6 fruit fly cellular contexts compared by ENCODE assay signal in genomic region chr3R:16146632-16147453, dm6.
A peak's percentile ranks its signal among the peaks of the same experiment; 100 is the strongest.
TF ChIP-seq lines count a peak whose summit lies in the region.

TSS of gene Mic26-27 (minus strand) at chr3R:16146855.
TSS of gene CG5916 (plus strand) at chr3R:16147029.

- peak; percentile 0 to 16 for TF ChIP-seq CTCF in S2 (optimal IDR thresholded peaks at IDR 0.05; lab: Kevin White, UChicago)
- no peak for TF ChIP-seq CTCF in whole organism, embryonic (GFP tag; optimal IDR thresholded peaks at IDR 0.05; lab: Kevin White, UChicago)

TF ChIP-seq in whole organism, adult, 20 proteins besides CTCF, POLR2A, EP300 and RAD21 (continues in another document):
- TF ChIP-seq toe (GFP tag; optimal IDR thresholded peaks at IDR 0.05; lab: Kevin White, UChicago) (peak; percentile 82), Clk (GFP tag; optimal IDR thresholded peaks at IDR 0.05; lab: Kevin White, UChicago) (peak; percentile 66), pad (GFP tag; optimal IDR thresholded peaks at IDR 0.05; lab: Kevin White, UChicago) (peak; percentile 46), Mnt (GFP tag; optimal IDR thresholded peaks at IDR 0.05; lab: Kevin White, UChicago) (peak; percentile 90), ovo (GFP tag; optimal IDR thresholded peaks at IDR 0.05; lab: Kevin White, UChicago) (peak; percentile 85), tj (GFP tag; optimal IDR thresholded peaks at IDR 0.05; lab: Kevin White, UChicago) (peak; percentile 71), cic (GFP tag; optimal IDR thresholded peaks at IDR 0.05; lab: Kevin White, UChicago) (no peak), CG7101 (tag; optimal IDR thresholded peaks at IDR 0.05; lab: Kevin White, UChicago) (peak; percentile 18), CG1620 (GFP tag; optimal IDR thresholded peaks at IDR 0.05; lab: Kevin White, UChicago) (peak; percentile 73), CG5204 (GFP tag; optimal IDR thresholded peaks at IDR 0.05; lab: Kevin White, UChicago) (peak; percentile 29), Hr96 (GFP tag; optimal IDR thresholded peaks at IDR 0.05; lab: Kevin White, UChicago) (peak; percentile 71), CG12768 (GFP tag; optimal IDR thresholded peaks at IDR 0.05; lab: Kevin White, UChicago) (no peak), CG33017 (tag; optimal IDR thresholded peaks at IDR 0.05; lab: Kevin White, UChicago) (peak; percentile 22), CG11617 (GFP tag; optimal IDR thresholded peaks at IDR 0.05; lab: Kevin White, UChicago) (peak; percentile 79), CG7045 (GFP tag; optimal IDR thresholded peaks at IDR 0.05; lab: Kevin White, UChicago) (peak; percentile 13), kay (GFP tag; lab: Kevin White, UChicago; ENCODE audit: borderline replicate concordance) (no peak), CG14711 (tag; optimal IDR thresholded peaks at IDR 0.05; lab: Kevin White, UChicago) (peak; percentile 32), Crg-1 (GFP tag; optimal IDR thresholded peaks at IDR 0.05; lab: Kevin White, UChicago) (peak; percentile 17)

TF ChIP-seq in whole organism, embryonic, 481 proteins besides CTCF, POLR2A, EP300 and RAD21 (continues in another document):
- TF ChIP-seq CG14710 (tag; optimal IDR thresholded peaks at IDR 0.05; lab: Kevin White, UChicago) (peak; percentile 90), CG14965 (GFP tag; optimal IDR thresholded peaks at IDR 0.05; lab: Kevin White, UChicago; ENCODE audit: borderline replicate concordance) (peak; percentile 7), CG11560 (tag; IDR thresholded peaks at IDR 0.05; lab: Robert Waterston, UW) (peak; percentile 51; the same call in 2 of the 3 replicates), cas (GFP tag; IDR thresholded peaks at IDR 0.05; lab: Robert Waterston, UW) (peak; percentile 24; the same call in 1 of the 2 replicates), CG18476 (GFP tag; optimal IDR thresholded peaks at IDR 0.05; lab: Kevin White, UChicago) (peak; percentile 58), Ssrp (tag; optimal IDR thresholded peaks at IDR 0.05; lab: Kevin White, UChicago) (peak; percentile 88), CG12104 (GFP tag; optimal IDR thresholded peaks at IDR 0.05; lab: Kevin White, UChicago) (peak; percentile 70), CG3281 (GFP tag; optimal IDR thresholded peaks at IDR 0.05; lab: Kevin White, UChicago) (no peak), HmgD (GFP tag; optimal IDR thresholded peaks at IDR 0.05; lab: Kevin White, UChicago) (peak; percentile 93), CG7357 (GFP tag; IDR thresholded peaks at IDR 0.05; lab: Robert Waterston, UW) (peak; percentile 75), CG13123 (GFP tag; optimal IDR thresholded peaks at IDR 0.05; lab: Kevin White, UChicago) (peak; percentile 47), CG12659 (GFP tag; optimal IDR thresholded peaks at IDR 0.05; lab: Kevin White, UChicago) (peak; percentile 82), Hand (GFP tag; optimal IDR thresholded peaks at IDR 0.05; lab: Kevin White, UChicago) (no peak), emc (GFP tag; optimal IDR thresholded peaks at IDR 0.05; lab: Kevin White, UChicago) (peak; percentile 50), CG1529 (GFP tag; optimal IDR thresholded peaks at IDR 0.05; lab: Kevin White, UChicago) (no peak), amos (GFP tag; IDR thresholded peaks at IDR 0.05; lab: Robert Waterston, UW; ENCODE audit: partially characterized antibody) (peak; percentile 98), slou (GFP tag; optimal IDR thresholded peaks at IDR 0.05; lab: Kevin White, UChicago) (peak; percentile 58)

TF ChIP-seq in whole organism, prepupa, 60 proteins besides CTCF, POLR2A, EP300 and RAD21 (continues in another document):
- TF ChIP-seq CG3032 (tag; optimal IDR thresholded peaks at IDR 0.05; lab: Kevin White, UChicago) (peak; percentile 53), Hr4 (GFP tag; optimal IDR thresholded peaks at IDR 0.05; lab: Kevin White, UChicago) (peak; percentile 64), CG15336 (GFP tag; IDR thresholded peaks at IDR 0.05; lab: Robert Waterston, UW) (no peak), Sox14 (GFP tag; optimal IDR thresholded peaks at IDR 0.05; lab: Kevin White, UChicago) (peak; percentile 26), fd85E (GFP tag; optimal IDR thresholded peaks at IDR 0.05; lab: Kevin White, UChicago) (peak; percentile 46), CG6163 (GFP tag; IDR thresholded peaks at IDR 0.05; lab: Robert Waterston, UW) (peak; percentile 45; the same call in 1 of the 3 replicates), svp (GFP tag; lab: Kevin White, UChicago) (no peak), CG6854 (GFP tag; optimal IDR thresholded peaks at IDR 0.05; lab: Kevin White, UChicago) (no peak), ss (GFP tag; optimal IDR thresholded peaks at IDR 0.05; lab: Kevin White, UChicago) (no peak), esn (GFP tag; optimal IDR thresholded peaks at IDR 0.05; lab: Kevin White, UChicago) (peak; percentile 79), Sox15 (GFP tag; optimal IDR thresholded peaks at IDR 0.05; lab: Kevin White, UChicago) (peak; percentile 28), Ets21C (GFP tag; optimal IDR thresholded peaks at IDR 0.05; lab: Kevin White, UChicago) (peak; percentile 70), CG6276 (GFP tag; optimal IDR thresholded peaks at IDR 0.05; lab: Kevin White, UChicago) (no peak), pdm3 (GFP tag; optimal IDR thresholded peaks at IDR 0.05; lab: Kevin White, UChicago) (peak; percentile 39), Eip93F (GFP tag; optimal IDR thresholded peaks at IDR 0.05; lab: Kevin White, UChicago) (no peak), Lpt (GFP tag; optimal IDR thresholded peaks at IDR 0.05; lab: Kevin White, UChicago) (peak; percentile 3), Blimp-1 (GFP tag; optimal IDR thresholded peaks at IDR 0.05; lab: Kevin White, UChicago) (no peak), Sox102F (GFP tag; optimal IDR thresholded peaks at IDR 0.05; lab: Kevin White, UChicago) (peak; percentile 12), net (GFP tag; optimal IDR thresholded peaks at IDR 0.05; lab: Kevin White, UChicago) (peak; percentile 15), Hr38 (GFP tag; optimal IDR thresholded peaks at IDR 0.05; lab: Kevin White, UChicago) (no peak)

TF ChIP-seq in whole organism, pupa, 21 proteins besides CTCF, POLR2A, EP300 and RAD21:
- TF ChIP-seq CG8301 (tag; optimal IDR thresholded peaks at IDR 0.05; lab: Kevin White, UChicago), result peak; percentile 4
- TF ChIP-seq CG15710 (tag; optimal IDR thresholded peaks at IDR 0.05; lab: Kevin White, UChicago), result peak; percentile 34
- TF ChIP-seq CG13204 (GFP tag; optimal IDR thresholded peaks at IDR 0.05; lab: Kevin White, UChicago), result peak; percentile 46
- TF ChIP-seq fd96Ca (GFP tag; IDR thresholded peaks at IDR 0.05; lab: Robert Waterston, UW), result peak; percentile 86
- TF ChIP-seq Snoo (tag; optimal IDR thresholded peaks at IDR 0.05; lab: Kevin White, UChicago), result peak; percentile 29
- TF ChIP-seq Pif1A (GFP tag; optimal IDR thresholded peaks at IDR 0.05; lab: Kevin White, UChicago), result peak; percentile 19
- TF ChIP-seq CG32121 (GFP tag; IDR thresholded peaks at IDR 0.05; lab: Robert Waterston, UW), result peak; percentile 47; the same call in 1 of the 2 replicates
- TF ChIP-seq rn (GFP tag; IDR thresholded peaks at IDR 0.05; lab: Robert Waterston, UW), result no peak
- peak; percentile 56 for TF ChIP-seq EcR (GFP tag; optimal IDR thresholded peaks at IDR 0.05; lab: Kevin White, UChicago)
- no peak for TF ChIP-seq CG10348 (GFP tag; IDR thresholded peaks at IDR 0.05; lab: Robert Waterston, UW)
- TF ChIP-seq CG9948 (tag; optimal IDR thresholded peaks at IDR 0.05; lab: Kevin White, UChicago), result no peak
- no peak for TF ChIP-seq CG14655 (GFP tag; optimal IDR thresholded peaks at IDR 0.05; lab: Kevin White, UChicago)
- no peak; the same call in 2 of the 3 replicates for TF ChIP-seq CG4496 (GFP tag; IDR thresholded peaks at IDR 0.05; lab: Robert Waterston, UW)
- TF ChIP-seq CG12605 (GFP tag; IDR thresholded peaks at IDR 0.05; lab: Robert Waterston, UW), result no peak
- peak; percentile 35 for TF ChIP-seq CG8159 (tag; optimal IDR thresholded peaks at IDR 0.05; lab: Kevin White, UChicago)
- TF ChIP-seq Ets98B (GFP tag; IDR thresholded peaks at IDR 0.05; lab: Robert Waterston, UW), result peak; percentile 65
- TF ChIP-seq CG17806 (tag; optimal IDR thresholded peaks at IDR 0.05; lab: Kevin White, UChicago), result peak; percentile 3
- TF ChIP-seq gl (tag; optimal IDR thresholded peaks at IDR 0.05; lab: Kevin White, UChicago), result no peak
- TF ChIP-seq D1 (tag; optimal IDR thresholded peaks at IDR 0.05; lab: Kevin White, UChicago), result no peak
- TF ChIP-seq Pif1B (GFP tag; optimal IDR thresholded peaks at IDR 0.05; lab: Kevin White, UChicago), result no peak
TF ChIP-seq in whole organism, pupa: peak in this region for 11.

TF ChIP-seq in whole organism, wandering third instar larva, 38 proteins besides CTCF, POLR2A, EP300 and RAD21 (continues in another document):
- TF ChIP-seq Abd-B (GFP tag; optimal IDR thresholded peaks at IDR 0.05; lab: Kevin White, UChicago) (no peak), Dfd (GFP tag; optimal IDR thresholded peaks at IDR 0.05; lab: Kevin White, UChicago) (no peak), N (GFP tag; optimal IDR thresholded peaks at IDR 0.05; lab: Kevin White, UChicago) (no peak), Hnf4 (GFP tag; optimal IDR thresholded peaks at IDR 0.05; lab: Kevin White, UChicago) (no peak), woc (GFP tag; optimal IDR thresholded peaks at IDR 0.05; lab: Kevin White, UChicago) (peak; percentile 69), lola (GFP tag; optimal IDR thresholded peaks at IDR 0.05; lab: Kevin White, UChicago) (no peak), Jra (GFP tag; optimal IDR thresholded peaks at IDR 0.05; lab: Kevin White, UChicago) (peak; percentile 90), dl (GFP tag; optimal IDR thresholded peaks at IDR 0.05; lab: Kevin White, UChicago; ENCODE audit: insufficient read depth in 1 of 2, partially characterized antibody in 2 of 2) (peak; percentile 99 to 100), usp (GFP tag; optimal IDR thresholded peaks at IDR 0.05; lab: Kevin White, UChicago) (no peak), OdsH (GFP tag; optimal IDR thresholded peaks at IDR 0.05; lab: Kevin White, UChicago) (peak; percentile 54), Mio (GFP tag; optimal IDR thresholded peaks at IDR 0.05; lab: Kevin White, UChicago) (no peak), sv (GFP tag; optimal IDR thresholded peaks at IDR 0.05; lab: Kevin White, UChicago) (peak; percentile 74), pan (optimal IDR thresholded peaks at IDR 0.05; lab: Kevin White, UChicago) (no peak), fru (GFP tag; optimal IDR thresholded peaks at IDR 0.05; lab: Kevin White, UChicago) (peak; percentile 59), CG9705 (GFP tag; optimal IDR thresholded peaks at IDR 0.05; lab: Kevin White, UChicago) (peak; percentile 35), Hr83 (GFP tag; optimal IDR thresholded peaks at IDR 0.05; lab: Kevin White, UChicago; ENCODE audit: poor library complexity, severe bottlenecking) (peak; percentile 70), rgr (GFP tag; optimal IDR thresholded peaks at IDR 0.05; lab: Kevin White, UChicago) (peak; percentile 75), Dif (GFP tag; optimal IDR thresholded peaks at IDR 0.05; lab: Kevin White, UChicago; ENCODE audit: partially characterized antibody) (peak; percentile 100), Myc (optimal IDR thresholded peaks at IDR 0.05; lab: Kevin White, UChicago) (peak; percentile 76), CrebA (GFP tag; optimal IDR thresholded peaks at IDR 0.05; lab: Kevin White, UChicago; ENCODE audit: borderline replicate concordance) (no peak), ey (GFP tag; optimal IDR thresholded peaks at IDR 0.05; lab: Kevin White, UChicago) (peak; percentile 29), Vsx2 (GFP tag; optimal IDR thresholded peaks at IDR 0.05; lab: Kevin White, UChicago; ENCODE audit: partially characterized antibody) (peak; percentile 100)
